Worm (Caenorhabditis elegans): Measurements from ENCODE around the gene srz-83.

srz-83 gene

DNA sequence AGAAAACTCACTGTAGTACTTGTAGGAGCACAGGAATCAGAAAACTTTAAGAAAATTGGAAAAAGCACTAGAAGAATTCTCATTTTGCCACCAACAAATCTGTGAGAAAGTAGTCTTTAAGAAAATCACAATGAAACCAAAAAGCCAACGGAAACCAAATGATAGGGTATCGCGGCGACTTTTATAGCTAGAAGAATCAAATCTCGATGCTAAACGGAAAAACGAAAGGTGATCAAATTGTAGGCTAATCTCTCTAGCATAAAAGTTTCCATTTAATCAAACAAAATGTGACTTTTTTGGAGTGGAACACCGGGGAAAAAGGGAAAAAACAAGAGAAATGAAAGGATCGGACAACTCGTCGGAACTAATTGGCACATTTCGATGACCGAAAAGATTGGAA, 7.9 kb upstream of the srz-83 start, which contains the start of gene C09G12.17:
TSS of gene C09G12.17 (minus strand) at position 101 of the 400 bp plus-strand sequence.
- no peak for TF ChIP-seq unc-55 (GFP tag; optimal IDR thresholded peaks at IDR 0.05)
- no peak for TF ChIP-seq pqm-1 (tag; optimal IDR thresholded peaks at IDR 0.05)

DNA sequence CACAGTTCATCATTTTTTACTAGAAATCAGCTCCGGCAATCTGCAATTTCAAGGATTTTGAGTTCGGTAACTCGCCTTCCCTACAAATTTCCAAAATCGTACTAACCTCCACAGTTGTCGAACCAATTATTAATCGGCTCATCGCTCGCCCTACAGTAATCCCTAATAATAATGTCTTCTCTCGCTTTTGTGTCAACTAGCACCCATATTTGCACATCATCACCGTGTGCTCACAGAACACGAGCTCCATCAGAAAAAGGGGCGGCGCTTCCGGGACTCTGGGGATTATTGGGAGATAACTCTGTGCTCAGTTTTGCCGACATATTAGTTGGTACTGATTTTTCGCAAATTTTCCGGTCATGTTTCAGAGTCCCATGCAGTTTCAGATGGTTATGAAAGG, 6.3 kb upstream of the srz-83 start, which contains the start of gene ceh-53:
TSS of gene ceh-53 (plus strand) at position 301 of the 400 bp plus-strand sequence.
- no peak for TF ChIP-seq pat-9 (tag; optimal IDR thresholded peaks at IDR 0.05)
- TF ChIP-seq rnt-1 (tag; optimal IDR thresholded peaks at IDR 0.05) = no peak
- TF ChIP-seq ceh-14 (tag; optimal IDR thresholded peaks at IDR 0.05) = no peak
- no peak for TF ChIP-seq ceh-30 (tag; optimal IDR thresholded peaks at IDR 0.05)
- TF ChIP-seq mec-3 (tag; optimal IDR thresholded peaks at IDR 0.05; ENCODE audit: borderline replicate concordance) = no peak
- TF ChIP-seq unc-55 (GFP tag; optimal IDR thresholded peaks at IDR 0.05) = no peak
- TF ChIP-seq hlh-13 (GFP tag; optimal IDR thresholded peaks at IDR 0.05) = no peak
- no peak for TF ChIP-seq ahr-1 (tag; optimal IDR thresholded peaks at IDR 0.05)
- TF ChIP-seq sox-2 (GFP tag; IDR thresholded peaks at IDR 0.05) = no peak
- TF ChIP-seq madf-2 (tag; optimal IDR thresholded peaks at IDR 0.05) = no peak

DNA sequence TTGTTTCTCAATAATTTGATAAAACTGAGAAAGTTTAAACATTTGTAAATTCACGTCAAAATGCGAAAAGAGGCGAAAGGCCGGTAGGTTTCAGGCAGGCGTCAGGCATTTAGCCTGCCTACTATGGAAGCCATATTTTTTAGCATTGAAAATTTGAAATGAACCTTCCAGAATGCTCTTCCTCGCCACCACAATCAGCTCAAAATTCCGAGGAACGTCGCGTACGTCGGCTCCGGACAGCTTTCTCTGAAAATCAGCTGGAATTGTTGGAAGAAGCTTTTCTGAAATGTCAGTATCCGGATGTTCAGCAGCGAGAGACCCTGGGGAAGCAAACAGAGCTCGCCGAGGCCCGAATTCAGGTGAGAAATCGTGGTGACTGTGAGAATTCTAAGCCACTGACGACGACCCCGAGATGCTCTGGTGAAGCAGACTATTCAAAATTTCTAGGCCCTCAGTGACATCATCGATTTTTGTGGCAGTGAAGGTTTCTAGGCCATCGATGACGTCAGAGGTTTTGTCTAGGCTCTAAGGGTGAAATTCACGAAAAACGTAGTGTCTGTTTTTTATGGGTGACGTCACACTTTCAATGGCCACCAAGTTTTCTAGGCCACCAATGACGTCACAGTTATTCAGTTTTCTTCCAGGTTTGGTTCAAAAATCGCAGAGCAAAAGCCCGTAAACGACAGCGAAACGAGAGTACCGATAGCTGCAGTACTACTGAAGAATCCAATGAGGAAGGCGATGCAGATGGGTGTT, 2.1 kb upstream of the srz-83 start:
- TF ChIP-seq nhr-11 (tag; optimal IDR thresholded peaks at IDR 0.05) = no peak

DNA sequence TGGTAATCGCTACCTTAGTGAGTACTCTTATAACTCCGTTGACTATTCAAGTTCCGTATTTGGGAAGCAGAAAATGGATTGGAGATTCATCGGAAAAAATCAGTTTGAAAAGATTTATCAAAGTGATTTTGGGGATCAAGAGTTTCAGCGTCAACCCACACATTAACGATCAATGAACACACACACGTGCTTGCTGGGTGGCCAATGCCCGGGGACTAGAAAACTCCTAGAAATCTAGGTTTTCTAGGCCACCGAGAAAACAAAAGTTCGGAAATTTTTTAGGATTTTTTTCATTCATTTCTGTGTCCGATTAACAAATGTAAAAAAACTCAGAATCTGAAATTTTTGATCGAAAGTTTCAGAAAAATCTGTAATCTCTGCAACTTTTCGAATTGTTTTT, 1.7 kb downstream of the srz-83 start:
- TF ChIP-seq ceh-19 (GFP tag; optimal IDR thresholded peaks at IDR 0.05) (no peak), ceh-24 (tag; optimal IDR thresholded peaks at IDR 0.05) (no peak), ama-1 (optimal IDR thresholded peaks at IDR 0.05) (peak; percentile 40), fkh-10 (GFP tag; optimal IDR thresholded peaks at IDR 0.05) (no peak), sdc-2 (tag; optimal IDR thresholded peaks at IDR 0.05) (no peak), mec-3 (tag; optimal IDR thresholded peaks at IDR 0.05; ENCODE audit: borderline replicate concordance) (no peak)

DNA sequence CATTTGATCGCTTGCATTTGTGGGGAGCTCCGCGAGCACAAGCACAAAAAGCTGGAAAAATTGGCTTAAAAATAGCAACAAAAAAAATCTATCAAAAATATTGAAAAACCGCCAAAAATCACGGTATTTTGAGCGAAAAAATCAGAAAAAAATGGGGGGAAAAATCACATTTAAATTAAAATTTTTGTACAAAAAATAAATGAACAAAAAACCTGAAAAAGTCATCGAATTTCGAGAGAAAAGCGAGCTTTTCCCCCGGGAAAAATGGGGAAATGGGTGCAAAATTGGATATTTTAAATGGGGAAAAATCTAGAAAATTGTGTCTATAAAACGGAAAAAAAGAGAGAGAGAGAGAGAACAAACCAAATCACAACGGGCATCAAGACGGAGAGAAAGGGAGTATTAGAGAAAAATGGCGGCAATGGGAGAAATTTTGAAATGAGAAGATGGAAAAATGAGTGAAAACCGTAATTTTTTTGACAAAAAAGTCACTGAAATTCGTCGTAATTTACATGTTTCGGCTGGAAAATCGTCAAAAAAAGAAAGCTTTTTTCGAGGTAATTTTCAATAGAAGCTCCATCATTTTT, 5.3 kb downstream of the srz-83 start, which contains the start of gene ced-10:
TSS of gene ced-10 (minus strand) at position 51 of the 587 bp plus-strand sequence.
- TF ChIP-seq sox-2 (GFP tag; IDR thresholded peaks at IDR 0.05) (no peak), elt-4 (tag; optimal IDR thresholded peaks at IDR 0.05) (no peak), sdc-2 (tag; optimal IDR thresholded peaks at IDR 0.05) (no peak), lin-11 (tag; optimal IDR thresholded peaks at IDR 0.05) (no peak), fkh-6 (tag; optimal IDR thresholded peaks at IDR 0.05) (no peak), dve-1 (tag; optimal IDR thresholded peaks at IDR 0.05) (no peak), pros-1 (tag; optimal IDR thresholded peaks at IDR 0.05) (no peak), ceh-9 (tag; optimal IDR thresholded peaks at IDR 0.05) (no peak), pag-3 (tag; optimal IDR thresholded peaks at IDR 0.05; ENCODE audit: borderline replicate concordance) (no peak), ceh-18 (tag; optimal IDR thresholded peaks at IDR 0.05) (no peak), ceh-22 (tag; optimal IDR thresholded peaks at IDR 0.05) (no peak), elt-2 (tag; optimal IDR thresholded peaks at IDR 0.05) (no peak), pat-9 (tag; optimal IDR thresholded peaks at IDR 0.05) (no peak), tbx-7 (tag; optimal IDR thresholded peaks at IDR 0.05) (no peak), rnt-1 (tag; optimal IDR thresholded peaks at IDR 0.05) (no peak), ceh-30 (tag; optimal IDR thresholded peaks at IDR 0.05) (no peak)

DNA sequence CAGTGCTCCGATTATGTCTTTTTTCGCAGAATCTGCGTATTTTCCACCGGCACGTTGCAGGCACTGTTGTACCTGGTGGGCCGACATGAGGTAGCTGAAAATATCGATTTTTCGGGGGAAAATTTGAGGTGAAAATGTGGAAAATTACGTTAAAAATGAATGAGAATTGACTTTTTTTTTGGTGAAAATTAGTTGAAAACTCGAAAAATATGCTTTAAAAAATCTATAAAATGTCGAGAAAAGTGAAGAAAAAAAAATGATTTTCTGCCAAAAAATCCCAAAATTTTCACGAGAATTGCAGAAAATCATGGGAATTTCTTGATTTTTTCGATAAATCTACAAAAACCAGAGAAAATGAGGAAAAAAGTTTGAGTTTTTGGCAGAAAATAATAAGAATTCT, 10.2 kb downstream of the srz-83 start, which contains the start of gene tsg-101:
TSS of gene tsg-101 (minus strand) at position 101 of the 400 bp plus-strand sequence.
- TF ChIP-seq ref-2 (tag; optimal IDR thresholded peaks at IDR 0.05) = no peak
- no peak for TF ChIP-seq pag-3 (tag; optimal IDR thresholded peaks at IDR 0.05; ENCODE audit: borderline replicate concordance)
- TF ChIP-seq fkh-6 (tag; optimal IDR thresholded peaks at IDR 0.05) = no peak
- no peak for TF ChIP-seq hlh-8 (tag; optimal IDR thresholded peaks at IDR 0.05)
- no peak for TF ChIP-seq ceh-9 (tag; optimal IDR thresholded peaks at IDR 0.05)
- no peak for TF ChIP-seq odd-2 (tag; optimal IDR thresholded peaks at IDR 0.05)
- no peak for TF ChIP-seq dve-1 (tag; optimal IDR thresholded peaks at IDR 0.05)
